Worm (Caenorhabditis elegans) whole organism, L4/young adult: Measurements from ENCODE around the gene slc-28.2.

Experiments used
- W03F9.2 ChIP-seq: fragments of 150-350 bp; optimal IDR thresholded peaks from 2 replicates; lab custom pipeline; 2014; ENCODE audit warnings: missing biosample characterization, missing genetic modification characterization
- dao-5 ChIP-seq: sonication (generic microtip); optimal IDR thresholded peaks from 2 replicates; lab custom pipeline; 2016; ENCODE audit warnings: missing genotype, missing genetic modification characterization, moderate library complexity, missing compliant biosample characterization
- him-1 ChIP-seq: sonication (generic microtip); optimal IDR thresholded peaks from 2 replicates; lab custom pipeline; 2016; ENCODE audit warnings: missing genotype, missing genetic modification reagents, missing genetic modification characterization, missing compliant biosample characterization

slc-28.2 gene

ce11 chrV:3459919-3460318 is at the start of gene slc-28.2:
slc-28.2 (plus strand) TSS chrV:3460219.
- no peak for TF ChIP-seq him-1 (tag; lab: Kevin White, UChicago)
- no peak for TF ChIP-seq W03F9.2 (tag; lab: Kevin White, UChicago)
- TF ChIP-seq dao-5 = no peak

ce11 chrV:3413010-3413409 is 47.0 kb upstream of the slc-28.2 start, which contains the start of gene txt-11:
txt-11 (plus strand) TSS chrV:3413310.
- no peak for TF ChIP-seq him-1 (tag; lab: Kevin White, UChicago)
- no peak for TF ChIP-seq W03F9.2 (tag; lab: Kevin White, UChicago)
- no peak for TF ChIP-seq dao-5

ce11 chrV:3417928-3418327 is 42.1 kb upstream of the slc-28.2 start, which contains the start of gene T20D4.3:
T20D4.3 (plus strand) TSS chrV:3418228.
- TF ChIP-seq W03F9.2 (tag; lab: Kevin White, UChicago) = no peak
- TF ChIP-seq him-1 (tag; lab: Kevin White, UChicago) = no peak
- no peak for TF ChIP-seq dao-5

- TF ChIP-seq him-1 (tag; lab: Kevin White, UChicago) = no peak
- TF ChIP-seq dao-5 = no peak
- TF ChIP-seq W03F9.2 (tag; lab: Kevin White, UChicago) = no peak
Measured at ce11 chrV:3424341-3424740, 35.7 kb upstream of the slc-28.2 start, which contains the start of gene srab-21. srab-21 (minus strand) TSS chrV:3424441.

- TF ChIP-seq him-1 (tag; lab: Kevin White, UChicago) = no peak
- TF ChIP-seq W03F9.2 (tag; lab: Kevin White, UChicago) = no peak
- no peak for TF ChIP-seq dao-5
Measured at ce11 chrV:3426076-3426475, 33.9 kb upstream of the slc-28.2 start, which contains the start of gene srab-22. srab-22 (plus strand) TSS chrV:3426376.

- TF ChIP-seq dao-5 = no peak
- TF ChIP-seq him-1 (tag; lab: Kevin White, UChicago) = no peak
- no peak for TF ChIP-seq W03F9.2 (tag; lab: Kevin White, UChicago)
Measured at ce11 chrV:3428697-3429096, 31.3 kb upstream of the slc-28.2 start, which contains the start of gene srab-20. srab-20 (plus strand) TSS chrV:3428997.

ce11 chrV:3431535-3431990 is 28.5 kb upstream of the slc-28.2 start, which contains the start of the genes T20D4.19 and srj-9:
T20D4.19 (minus strand) TSS chrV:3431635.
srj-9 (plus strand) TSS chrV:3431940.
- TF ChIP-seq him-1 (tag; lab: Kevin White, UChicago) (no peak), dao-5 (no peak), W03F9.2 (tag; lab: Kevin White, UChicago) (no peak)

ce11 chrV:3442609-3443008 is 17.4 kb upstream of the slc-28.2 start:
- TF ChIP-seq W03F9.2 (tag; lab: Kevin White, UChicago) = no peak
- TF ChIP-seq dao-5 = no peak
- TF ChIP-seq him-1 (tag; lab: Kevin White, UChicago) = no peak

ce11 chrV:3444777-3445089 is 15.3 kb upstream of the slc-28.2 start, which contains the start of gene cfz-2:
cfz-2 (minus strand) TSS chrV:3444877.
- TF ChIP-seq him-1 (tag; lab: Kevin White, UChicago) (no peak), W03F9.2 (tag; lab: Kevin White, UChicago) (no peak), dao-5 (no peak)

ce11 chrV:3445090-3445832 is 14.8 kb upstream of the slc-28.2 start:
- TF ChIP-seq dao-5 (no peak), him-1 (tag; lab: Kevin White, UChicago) (no peak), W03F9.2 (tag; lab: Kevin White, UChicago) (no peak)

- no peak for TF ChIP-seq him-1 (tag; lab: Kevin White, UChicago)
- no peak for TF ChIP-seq W03F9.2 (tag; lab: Kevin White, UChicago)
- no peak for TF ChIP-seq dao-5
Measured at ce11 chrV:3449810-3450209, 10.2 kb upstream of the slc-28.2 start.

ce11 chrV:3450351-3450750 is 9.7 kb upstream of the slc-28.2 start:
- no peak for TF ChIP-seq W03F9.2 (tag; lab: Kevin White, UChicago)
- no peak for TF ChIP-seq him-1 (tag; lab: Kevin White, UChicago)
- TF ChIP-seq dao-5 = no peak

ce11 chrV:3451646-3452045 is 8.4 kb upstream of the slc-28.2 start:
- TF ChIP-seq W03F9.2 (tag; lab: Kevin White, UChicago) = no peak
- no peak for TF ChIP-seq him-1 (tag; lab: Kevin White, UChicago)
- no peak for TF ChIP-seq dao-5

ce11 chrV:3452489-3452888 is 7.5 kb upstream of the slc-28.2 start:
- TF ChIP-seq W03F9.2 (tag; lab: Kevin White, UChicago) = no peak
